Comparison of ENCODE assay signal across 1 fruit fly cellular context in genomic region chr3L:10776367-10777026, dm6.
TF ChIP-seq lines count a peak whose summit lies in the region.

No protein-coding gene starts in this region.

TF ChIP-seq in whole organism, embryonic, 481 proteins besides CTCF, POLR2A, EP300 and RAD21 (continued from another document and continues in another):
- TF ChIP-seq CG11085 (GFP tag; IDR thresholded peaks at IDR 0.05; lab: Robert Waterston, UW): 0 out of 2 replicates have a peak, but pooled peaks have one; percentile 26
- TF ChIP-seq org-1 (GFP tag; optimal IDR thresholded peaks at IDR 0.05; lab: Kevin White, UChicago): peak; percentile 88
- TF ChIP-seq CG12942 (GFP tag; optimal IDR thresholded peaks at IDR 0.05; lab: Kevin White, UChicago): peak; percentile 85
- peak; percentile 81 for TF ChIP-seq kay (GFP tag; optimal IDR thresholded peaks at IDR 0.05; lab: Kevin White, UChicago)
- TF ChIP-seq Spps (tag; optimal IDR thresholded peaks at IDR 0.05; lab: Kevin White, UChicago): peak; percentile 61
- no peak for TF ChIP-seq Trl (optimal IDR thresholded peaks at IDR 0.05; lab: Kevin White, UChicago)
- peak; percentile 88 for TF ChIP-seq Trl (GFP tag; optimal IDR thresholded peaks at IDR 0.05; lab: Kevin White, UChicago)
- peak; percentile 82 for TF ChIP-seq CG13424 (tag; optimal IDR thresholded peaks at IDR 0.05; lab: Kevin White, UChicago)
- peak; percentile 85 for TF ChIP-seq bowl (GFP tag; IDR thresholded peaks at IDR 0.05; lab: Robert Waterston, UW)
- TF ChIP-seq CG33557 (GFP tag; optimal IDR thresholded peaks at IDR 0.05; lab: Kevin White, UChicago): no peak
- TF ChIP-seq CG1832 (GFP tag; optimal IDR thresholded peaks at IDR 0.05; lab: Kevin White, UChicago): no peak
- TF ChIP-seq luna (GFP tag; optimal IDR thresholded peaks at IDR 0.05; lab: Kevin White, UChicago): peak; percentile 5
- peak; percentile 91 for TF ChIP-seq CG6689 (GFP tag; IDR thresholded peaks at IDR 0.05; lab: Robert Waterston, UW)
- no peak for TF ChIP-seq hth (optimal IDR thresholded peaks at IDR 0.05; lab: Kevin White, UChicago)
- TF ChIP-seq Dip3 (GFP tag; optimal IDR thresholded peaks at IDR 0.05; lab: Kevin White, UChicago): peak; percentile 47
- TF ChIP-seq CG6683 (GFP tag; optimal IDR thresholded peaks at IDR 0.05; lab: Kevin White, UChicago): peak; percentile 56
- TF ChIP-seq zen2 (GFP tag; IDR thresholded peaks at IDR 0.05; lab: Robert Waterston, UW; ENCODE audit: partially characterized antibody): no peak
- peak; percentile 85 for TF ChIP-seq CG18262 (tag; optimal IDR thresholded peaks at IDR 0.05; lab: Kevin White, UChicago)
- peak; percentile 90 for TF ChIP-seq tgo (GFP tag; IDR thresholded peaks at IDR 0.05; lab: Robert Waterston, UW)
- TF ChIP-seq kah (GFP tag; optimal IDR thresholded peaks at IDR 0.05; lab: Kevin White, UChicago): peak; percentile 60
- TF ChIP-seq dati (GFP tag; IDR thresholded peaks at IDR 0.05; lab: Robert Waterston, UW): peak; percentile 78
- peak; percentile 96 for TF ChIP-seq Ptx1 (GFP tag; IDR thresholded peaks at IDR 0.05; lab: Robert Waterston, UW)
- no peak for TF ChIP-seq inv (GFP tag; IDR thresholded peaks at IDR 0.05; lab: Robert Waterston, UW; ENCODE audit: partially characterized antibody)
- peak; percentile 51 for TF ChIP-seq Ets97D (GFP tag; optimal IDR thresholded peaks at IDR 0.05; lab: Kevin White, UChicago)
- peak; percentile 91 for TF ChIP-seq wor (GFP tag; IDR thresholded peaks at IDR 0.05; lab: Robert Waterston, UW)
- TF ChIP-seq Hand (GFP tag; optimal IDR thresholded peaks at IDR 0.05; lab: Kevin White, UChicago): no peak
- peak; percentile 87 for TF ChIP-seq CG11695 (GFP tag; IDR thresholded peaks at IDR 0.05; lab: Robert Waterston, UW)
- TF ChIP-seq Usf (GFP tag; optimal IDR thresholded peaks at IDR 0.05; lab: Kevin White, UChicago): peak; percentile 45
- peak; percentile 91 for TF ChIP-seq CG2875 (GFP tag; optimal IDR thresholded peaks at IDR 0.05; lab: Kevin White, UChicago)
- TF ChIP-seq Chrac-16 (GFP tag; optimal IDR thresholded peaks at IDR 0.05; lab: Kevin White, UChicago): peak; percentile 81
- no peak for TF ChIP-seq Scr (GFP tag; IDR thresholded peaks at IDR 0.05; lab: Robert Waterston, UW; ENCODE audit: partially characterized antibody)
- TF ChIP-seq shn (GFP tag; optimal IDR thresholded peaks at IDR 0.05; lab: Kevin White, UChicago): peak; percentile 82
- TF ChIP-seq trh (GFP tag; optimal IDR thresholded peaks at IDR 0.05; lab: Kevin White, UChicago): peak; percentile 62
- TF ChIP-seq CG30403 (GFP tag; optimal IDR thresholded peaks at IDR 0.05; lab: Kevin White, UChicago): peak; percentile 88
- TF ChIP-seq CG1602 (GFP tag; optimal IDR thresholded peaks at IDR 0.05; lab: Kevin White, UChicago): peak; percentile 84
- peak; percentile 97 for TF ChIP-seq nom (GFP tag; optimal IDR thresholded peaks at IDR 0.05; lab: Kevin White, UChicago)
- TF ChIP-seq fu2 (GFP tag; optimal IDR thresholded peaks at IDR 0.05; lab: Kevin White, UChicago): peak; percentile 51
- TF ChIP-seq zf30C (GFP tag; optimal IDR thresholded peaks at IDR 0.05; lab: Kevin White, UChicago): no peak
- peak; percentile 64 for TF ChIP-seq eyg (GFP tag; optimal IDR thresholded peaks at IDR 0.05; lab: Kevin White, UChicago)
- peak; percentile 85 for TF ChIP-seq Hsf (GFP tag; optimal IDR thresholded peaks at IDR 0.05; lab: Kevin White, UChicago)
- peak; percentile 71 for TF ChIP-seq Hmr (GFP tag; optimal IDR thresholded peaks at IDR 0.05; lab: Kevin White, UChicago)
- peak; percentile 85 for TF ChIP-seq Nf-YA (GFP tag; IDR thresholded peaks at IDR 0.05; lab: Robert Waterston, UW)
- no peak for TF ChIP-seq insv (GFP tag; optimal IDR thresholded peaks at IDR 0.05; lab: Kevin White, UChicago)
- peak; percentile 53 for TF ChIP-seq CG18011 (GFP tag; optimal IDR thresholded peaks at IDR 0.05; lab: Kevin White, UChicago)
- TF ChIP-seq CG12391 (tag; optimal IDR thresholded peaks at IDR 0.05; lab: Kevin White, UChicago): peak; percentile 87
- TF ChIP-seq Dbx (GFP tag; IDR thresholded peaks at IDR 0.05; lab: Robert Waterston, UW): peak; percentile 47; the same call in 1 of the 3 replicates
- peak; percentile 73 for TF ChIP-seq CG18619 (GFP tag; optimal IDR thresholded peaks at IDR 0.05; lab: Kevin White, UChicago)
- TF ChIP-seq az2 (GFP tag; optimal IDR thresholded peaks at IDR 0.05; lab: Kevin White, UChicago): peak; percentile 93
- no peak for TF ChIP-seq CG2129 (GFP tag; IDR thresholded peaks at IDR 0.05; lab: Robert Waterston, UW; ENCODE audit: partially characterized antibody)
- peak; percentile 88 for TF ChIP-seq CG11456 (GFP tag; IDR thresholded peaks at IDR 0.05; lab: Robert Waterston, UW)
- peak; percentile 90 for TF ChIP-seq CG7839 (tag; optimal IDR thresholded peaks at IDR 0.05; lab: Kevin White, UChicago)
- peak; percentile 91 for TF ChIP-seq ind (GFP tag; optimal IDR thresholded peaks at IDR 0.05; lab: Kevin White, UChicago)
- TF ChIP-seq CG5245 (GFP tag; optimal IDR thresholded peaks at IDR 0.05; lab: Kevin White, UChicago): peak; percentile 93
- TF ChIP-seq CG15601 (tag; optimal IDR thresholded peaks at IDR 0.05; lab: Kevin White, UChicago): peak; percentile 74
- peak; percentile 58 for TF ChIP-seq Nf-YB (GFP tag; optimal IDR thresholded peaks at IDR 0.05; lab: Kevin White, UChicago)
- TF ChIP-seq gcm (GFP tag; optimal IDR thresholded peaks at IDR 0.05; lab: Kevin White, UChicago): peak; percentile 78
- TF ChIP-seq CG17186 (GFP tag; optimal IDR thresholded peaks at IDR 0.05; lab: Kevin White, UChicago): peak; percentile 75
- peak; percentile 84 for TF ChIP-seq ERR (GFP tag; optimal IDR thresholded peaks at IDR 0.05; lab: Kevin White, UChicago)
- peak; percentile 83 to 93 for TF ChIP-seq dpn (GFP tag; optimal IDR thresholded peaks at IDR 0.05; lab: Kevin White, UChicago)
- TF ChIP-seq CG9437 (GFP tag; optimal IDR thresholded peaks at IDR 0.05; lab: Kevin White, UChicago): peak; percentile 75
- peak; percentile 95 for TF ChIP-seq grau (tag; optimal IDR thresholded peaks at IDR 0.05; lab: Kevin White, UChicago)
- TF ChIP-seq ranshi (GFP tag; IDR thresholded peaks at IDR 0.05; lab: Robert Waterston, UW): peak; percentile 97
- TF ChIP-seq Poxn (GFP tag; IDR thresholded peaks at IDR 0.05; lab: Robert Waterston, UW): 0 out of 2 replicates have a peak, but pooled peaks have one; percentile 27
- no peak for TF ChIP-seq HLHmδ (GFP tag; optimal IDR thresholded peaks at IDR 0.05; lab: Kevin White, UChicago)
- no peak for TF ChIP-seq knrl (GFP tag; IDR thresholded peaks at IDR 0.05; lab: Robert Waterston, UW; ENCODE audit: partially characterized antibody)
- TF ChIP-seq Bteb2 (GFP tag; optimal IDR thresholded peaks at IDR 0.05; lab: Kevin White, UChicago): peak; percentile 18
- peak; percentile 72 for TF ChIP-seq CG18476 (GFP tag; optimal IDR thresholded peaks at IDR 0.05; lab: Kevin White, UChicago)
- peak; percentile 96 for TF ChIP-seq Antp (GFP tag; optimal IDR thresholded peaks at IDR 0.05; lab: Kevin White, UChicago)
- peak; percentile 46 for TF ChIP-seq CHES-1-like (GFP tag; optimal IDR thresholded peaks at IDR 0.05; lab: Kevin White, UChicago)
- TF ChIP-seq Awh (GFP tag; IDR thresholded peaks at IDR 0.05; lab: Robert Waterston, UW): peak; percentile 96
- TF ChIP-seq HLH4C (GFP tag; IDR thresholded peaks at IDR 0.05; lab: Robert Waterston, UW; ENCODE audit: partially characterized antibody): no peak
- TF ChIP-seq CG8281 (tag; optimal IDR thresholded peaks at IDR 0.05; lab: Kevin White, UChicago): peak; percentile 53
- TF ChIP-seq CG1024 (GFP tag; IDR thresholded peaks at IDR 0.05; lab: Robert Waterston, UW): peak; percentile 91
- TF ChIP-seq tx (GFP tag; optimal IDR thresholded peaks at IDR 0.05; lab: Kevin White, UChicago): peak; percentile 77
- TF ChIP-seq NK7.1 (GFP tag; optimal IDR thresholded peaks at IDR 0.05; lab: Kevin White, UChicago): peak; percentile 56
- no peak for TF ChIP-seq br (optimal IDR thresholded peaks at IDR 0.05; lab: Kevin White, UChicago)
- peak; percentile 80 for TF ChIP-seq Fer1 (GFP tag; optimal IDR thresholded peaks at IDR 0.05; lab: Kevin White, UChicago)
- TF ChIP-seq NFAT (GFP tag; IDR thresholded peaks at IDR 0.05; lab: Robert Waterston, UW): peak; percentile 34; the same call in 1 of the 2 replicates
- peak; percentile 17 for TF ChIP-seq CG3838 (GFP tag; optimal IDR thresholded peaks at IDR 0.05; lab: Kevin White, UChicago)
- TF ChIP-seq dm (GFP tag; optimal IDR thresholded peaks at IDR 0.05; lab: Kevin White, UChicago): peak; percentile 56
- TF ChIP-seq Ets65A (GFP tag; lab: Kevin White, UChicago): peak; percentile 98
- TF ChIP-seq CG31441 (GFP tag; IDR thresholded peaks at IDR 0.05; lab: Robert Waterston, UW): peak; percentile 88
- no peak for TF ChIP-seq hbn (GFP tag; IDR thresholded peaks at IDR 0.05; lab: Robert Waterston, UW; ENCODE audit: partially characterized antibody)
- TF ChIP-seq CG1792 (GFP tag; optimal IDR thresholded peaks at IDR 0.05; lab: Kevin White, UChicago): peak; percentile 83
- peak; percentile 72 for TF ChIP-seq CG4360 (GFP tag; IDR thresholded peaks at IDR 0.05; lab: Robert Waterston, UW)
- peak; percentile 13 for TF ChIP-seq crc (GFP tag; optimal IDR thresholded peaks at IDR 0.05; lab: Kevin White, UChicago)
- peak; percentile 93 for TF ChIP-seq unpg (GFP tag; optimal IDR thresholded peaks at IDR 0.05; lab: Kevin White, UChicago)
- TF ChIP-seq Abd-B (GFP tag; optimal IDR thresholded peaks at IDR 0.05; lab: Kevin White, UChicago): peak; percentile 85
- TF ChIP-seq Stat92E (GFP tag; optimal IDR thresholded peaks at IDR 0.05; lab: Kevin White, UChicago): no peak
- peak; percentile 88 for TF ChIP-seq CG1529 (GFP tag; optimal IDR thresholded peaks at IDR 0.05; lab: Kevin White, UChicago)
- TF ChIP-seq CG15269 (tag; optimal IDR thresholded peaks at IDR 0.05; lab: Kevin White, UChicago): peak; percentile 87
- TF ChIP-seq Kr (GFP tag; optimal IDR thresholded peaks at IDR 0.05; lab: Kevin White, UChicago): no peak
- peak; percentile 73 for TF ChIP-seq CG17802 (tag; optimal IDR thresholded peaks at IDR 0.05; lab: Kevin White, UChicago)
- TF ChIP-seq onecut (GFP tag; IDR thresholded peaks at IDR 0.05; lab: Robert Waterston, UW): peak; percentile 91
- no peak for TF ChIP-seq hb (GFP tag; IDR thresholded peaks at IDR 0.05; lab: Robert Waterston, UW; ENCODE audit: partially characterized antibody)
- TF ChIP-seq CG4730 (GFP tag; IDR thresholded peaks at IDR 0.05; lab: Robert Waterston, UW): peak; percentile 89
- TF ChIP-seq CG18599 (GFP tag; optimal IDR thresholded peaks at IDR 0.05; lab: Kevin White, UChicago): peak; percentile 83
- peak; percentile 97 for TF ChIP-seq CG1603 (tag; optimal IDR thresholded peaks at IDR 0.05; lab: Kevin White, UChicago)
- TF ChIP-seq Ada2b (GFP tag; IDR thresholded peaks at IDR 0.05; lab: Robert Waterston, UW): peak; percentile 91
- TF ChIP-seq CG17385 (GFP tag; optimal IDR thresholded peaks at IDR 0.05; lab: Kevin White, UChicago): peak; percentile 81
- no peak for TF ChIP-seq Opbp (GFP tag; IDR thresholded peaks at IDR 0.05; lab: Robert Waterston, UW; ENCODE audit: partially characterized antibody)
- peak; percentile 89 for TF ChIP-seq CG12071 (GFP tag; optimal IDR thresholded peaks at IDR 0.05; lab: Kevin White, UChicago)
- TF ChIP-seq CG3847 (GFP tag; IDR thresholded peaks at IDR 0.05; lab: Robert Waterston, UW): peak; percentile 68
- peak; percentile 56 for TF ChIP-seq Deaf1 (tag; optimal IDR thresholded peaks at IDR 0.05; lab: Kevin White, UChicago)
- peak; percentile 84 for TF ChIP-seq CG8924 (tag; optimal IDR thresholded peaks at IDR 0.05; lab: Kevin White, UChicago)
- TF ChIP-seq CG9932 (GFP tag; IDR thresholded peaks at IDR 0.05; lab: Robert Waterston, UW): peak; percentile 49
- TF ChIP-seq lola (GFP tag; optimal IDR thresholded peaks at IDR 0.05; lab: Kevin White, UChicago): peak in 1 of 3 experiments; percentile 69
- no peak for TF ChIP-seq CG3995 (GFP tag; optimal IDR thresholded peaks at IDR 0.05; lab: Kevin White, UChicago)
- TF ChIP-seq ase (GFP tag; IDR thresholded peaks at IDR 0.05; lab: Robert Waterston, UW): peak; percentile 96
- TF ChIP-seq CG42726 (GFP tag; IDR thresholded peaks at IDR 0.05; lab: Robert Waterston, UW; ENCODE audit: partially characterized antibody): no peak
- TF ChIP-seq CG9797 (GFP tag; optimal IDR thresholded peaks at IDR 0.05; lab: Kevin White, UChicago): peak; percentile 5
- peak; percentile 88 for TF ChIP-seq CG12219 (GFP tag; optimal IDR thresholded peaks at IDR 0.05; lab: Kevin White, UChicago)
- no peak for TF ChIP-seq CG15479 (GFP tag; optimal IDR thresholded peaks at IDR 0.05; lab: Kevin White, UChicago)
- peak; percentile 87 for TF ChIP-seq jing (GFP tag; optimal IDR thresholded peaks at IDR 0.05; lab: Kevin White, UChicago)
- no peak for TF ChIP-seq CG13894 (tag; optimal IDR thresholded peaks at IDR 0.05; lab: Kevin White, UChicago)
- TF ChIP-seq z (GFP tag; IDR thresholded peaks at IDR 0.05; lab: Robert Waterston, UW): peak; percentile 74; the same call in 2 of the 3 replicates
- TF ChIP-seq CG14965 (GFP tag; optimal IDR thresholded peaks at IDR 0.05; lab: Kevin White, UChicago; ENCODE audit: borderline replicate concordance): peak; percentile 45
- peak; percentile 88 for TF ChIP-seq CG32767 (GFP tag; IDR thresholded peaks at IDR 0.05; lab: Robert Waterston, UW)
- TF ChIP-seq gro (GFP tag; optimal IDR thresholded peaks at IDR 0.05; lab: Kevin White, UChicago): no peak
- TF ChIP-seq fd102C (GFP tag; optimal IDR thresholded peaks at IDR 0.05; lab: Kevin White, UChicago): no peak
- TF ChIP-seq Lhr (GFP tag; optimal IDR thresholded peaks at IDR 0.05; lab: Kevin White, UChicago): peak; percentile 65
- TF ChIP-seq CG7928 (GFP tag; optimal IDR thresholded peaks at IDR 0.05; lab: Kevin White, UChicago): peak; percentile 22
- peak; percentile 92 for TF ChIP-seq stc (GFP tag; IDR thresholded peaks at IDR 0.05; lab: Robert Waterston, UW)
- peak; percentile 96 for TF ChIP-seq CG17359 (tag; optimal IDR thresholded peaks at IDR 0.05; lab: Kevin White, UChicago)
- peak; percentile 83 for TF ChIP-seq HHEX (GFP tag; optimal IDR thresholded peaks at IDR 0.05; lab: Kevin White, UChicago)
- peak; percentile 52 for TF ChIP-seq CG8290 (GFP tag; optimal IDR thresholded peaks at IDR 0.05; lab: Kevin White, UChicago)
- peak in 1 of 2 experiments; percentile 94 for TF ChIP-seq CG8290 (tag; optimal IDR thresholded peaks at IDR 0.05; lab: Kevin White, UChicago)
- peak; percentile 84 for TF ChIP-seq CG17829 (tag; optimal IDR thresholded peaks at IDR 0.05; lab: Kevin White, UChicago)
- peak; percentile 89 for TF ChIP-seq CG8944 (GFP tag; optimal IDR thresholded peaks at IDR 0.05; lab: Kevin White, UChicago)
- peak; percentile 72 for TF ChIP-seq CG4404 (GFP tag; IDR thresholded peaks at IDR 0.05; lab: Robert Waterston, UW)
